Fruit fly (Drosophila melanogaster): ENCODE measurements around the gene CG3842.

CG3842 gene

DNA sequence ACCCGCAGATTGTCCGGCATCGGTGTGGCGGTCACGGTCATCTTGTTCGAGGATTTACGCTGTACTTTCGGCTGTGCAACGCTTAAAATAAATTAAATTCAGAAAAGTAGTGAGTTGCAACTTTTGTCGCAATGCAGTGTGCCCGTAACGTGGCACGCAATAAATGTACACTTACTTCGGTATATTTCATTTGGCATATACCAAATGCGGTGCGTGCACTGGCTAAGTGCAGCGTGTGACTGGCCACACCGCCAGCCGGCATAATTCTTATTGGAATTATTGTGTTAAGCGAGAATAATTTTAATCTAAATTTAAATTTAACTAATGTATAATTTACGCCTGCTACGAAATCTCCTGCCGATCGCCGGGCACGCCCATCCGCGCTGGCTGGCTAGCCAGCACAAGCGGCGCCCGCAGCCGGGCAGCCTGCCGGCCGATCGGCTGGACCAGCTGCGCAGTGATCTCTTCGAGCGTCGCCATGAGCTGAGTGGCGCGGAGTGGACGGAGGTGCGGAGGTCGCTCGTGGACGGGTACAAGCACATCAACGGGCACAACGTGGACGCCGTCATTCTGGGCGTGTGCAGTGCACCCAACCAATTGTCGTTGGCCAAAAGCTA is 46.4 kb upstream of the CG3842 start, which contains the start of the genes Rpt4 and mldr (continued):
- TF ChIP-seq CG15514 (GFP tag; optimal IDR thresholded peaks at IDR 0.05) = peak; percentile 57
- no peak for TF ChIP-seq bbx (GFP tag; IDR thresholded peaks at IDR 0.05; ENCODE audit: partially characterized antibody)
- no peak for TF ChIP-seq CG1832 (GFP tag; optimal IDR thresholded peaks at IDR 0.05)
- no peak for TF ChIP-seq CG11093 (GFP tag; IDR thresholded peaks at IDR 0.05)
- TF ChIP-seq NC2α (GFP tag; optimal IDR thresholded peaks at IDR 0.05) = no peak
- TF ChIP-seq CG12299 (tag; optimal IDR thresholded peaks at IDR 0.05) = no peak
- TF ChIP-seq Vsx1 (GFP tag; optimal IDR thresholded peaks at IDR 0.05) = no peak
- TF ChIP-seq ewg (GFP tag; optimal IDR thresholded peaks at IDR 0.05) = peak; percentile 32
- TF ChIP-seq CG11696 (GFP tag; IDR thresholded peaks at IDR 0.05) = no peak
- no peak for TF ChIP-seq CG6254 (GFP tag; optimal IDR thresholded peaks at IDR 0.05)
- no peak for TF ChIP-seq kah (GFP tag; optimal IDR thresholded peaks at IDR 0.05)
- no peak for TF ChIP-seq tna (GFP tag; IDR thresholded peaks at IDR 0.05; ENCODE audit: partially characterized antibody)
- no peak for TF ChIP-seq oc (tag; optimal IDR thresholded peaks at IDR 0.05)
- no peak for TF ChIP-seq crol (GFP tag; IDR thresholded peaks at IDR 0.05)
- no peak for TF ChIP-seq Opbp (GFP tag; IDR thresholded peaks at IDR 0.05; ENCODE audit: partially characterized antibody)
- peak; percentile 93 for TF ChIP-seq CG9797 (GFP tag; optimal IDR thresholded peaks at IDR 0.05)
- TF ChIP-seq sima (GFP tag; optimal IDR thresholded peaks at IDR 0.05) = no peak
- TF ChIP-seq Lpt (GFP tag; optimal IDR thresholded peaks at IDR 0.05) = no peak
- TF ChIP-seq CG13624 (GFP tag; optimal IDR thresholded peaks at IDR 0.05) = no peak
- peak in 1 of 2 experiments; percentile 52 for TF ChIP-seq Pdp1 (GFP tag; optimal IDR thresholded peaks at IDR 0.05)
- TF ChIP-seq Hmx (GFP tag; optimal IDR thresholded peaks at IDR 0.05) = no peak
- peak; percentile 63 for TF ChIP-seq Sin3A (optimal IDR thresholded peaks at IDR 0.05)
- TF ChIP-seq CG4328 (GFP tag; optimal IDR thresholded peaks at IDR 0.05) = no peak
- no peak for TF ChIP-seq CG6813 (GFP tag; optimal IDR thresholded peaks at IDR 0.05)
- TF ChIP-seq zf30C (GFP tag; optimal IDR thresholded peaks at IDR 0.05) = no peak
- no peak for TF ChIP-seq slou (GFP tag; optimal IDR thresholded peaks at IDR 0.05)
- peak; percentile 60 for TF ChIP-seq pita (GFP tag; optimal IDR thresholded peaks at IDR 0.05)
- TF ChIP-seq CG14710 (tag; optimal IDR thresholded peaks at IDR 0.05) = peak; percentile 75
- TF ChIP-seq en (GFP tag; optimal IDR thresholded peaks at IDR 0.05) = no peak
- TF ChIP-seq CG3995 (GFP tag; optimal IDR thresholded peaks at IDR 0.05) = no peak
- TF ChIP-seq CG31365 (tag; optimal IDR thresholded peaks at IDR 0.05) = no peak
- TF ChIP-seq gfzf (GFP tag; optimal IDR thresholded peaks at IDR 0.05) = peak; percentile 94
- peak; percentile 38 for TF ChIP-seq CG7928 (GFP tag; optimal IDR thresholded peaks at IDR 0.05)
- no peak for TF ChIP-seq CG2678 (tag; optimal IDR thresholded peaks at IDR 0.05)
- TF ChIP-seq cad (GFP tag; optimal IDR thresholded peaks at IDR 0.05) = no peak
- peak; percentile 67 for TF ChIP-seq CG15479 (GFP tag; optimal IDR thresholded peaks at IDR 0.05)
- no peak for TF ChIP-seq lilli (GFP tag; optimal IDR thresholded peaks at IDR 0.05)
- no peak for TF ChIP-seq Hey (tag; optimal IDR thresholded peaks at IDR 0.05)
- no peak for TF ChIP-seq Gsc (GFP tag; IDR thresholded peaks at IDR 0.05)
- peak; percentile 12 for TF ChIP-seq Fer1 (GFP tag; optimal IDR thresholded peaks at IDR 0.05)
- peak; percentile 47 for TF ChIP-seq Ets97D (GFP tag; optimal IDR thresholded peaks at IDR 0.05)
- peak; percentile 32 for TF ChIP-seq Myb (GFP tag; optimal IDR thresholded peaks at IDR 0.05)
- no peak for TF ChIP-seq Scr (GFP tag; IDR thresholded peaks at IDR 0.05; ENCODE audit: partially characterized antibody)
- no peak for TF ChIP-seq HLH3B (GFP tag; IDR thresholded peaks at IDR 0.05)
- no peak for TF ChIP-seq Dll (GFP tag; IDR thresholded peaks at IDR 0.05; ENCODE audit: partially characterized antibody)
- TF ChIP-seq Kr (GFP tag; optimal IDR thresholded peaks at IDR 0.05) = no peak
- no peak for TF ChIP-seq NK7.1 (GFP tag; optimal IDR thresholded peaks at IDR 0.05)
- no peak for TF ChIP-seq Ets65A (GFP tag)
- no peak for TF ChIP-seq Aef1 (GFP tag; IDR thresholded peaks at IDR 0.05)
- peak; percentile 38 for TF ChIP-seq CG33213 (GFP tag; optimal IDR thresholded peaks at IDR 0.05)
- peak; percentile 37 for TF ChIP-seq trem (tag; optimal IDR thresholded peaks at IDR 0.05)

Data from whole organism, embryonic.